Worm (Caenorhabditis elegans): ENCODE measurements around the gene C29F3.3.
"Not testable (repeated sequence)": the region's sequence is repeated elsewhere in the genome, so short reads cannot be mapped to it uniquely, and the experiment has no call there.

The C29F3.3 gene

DNA sequence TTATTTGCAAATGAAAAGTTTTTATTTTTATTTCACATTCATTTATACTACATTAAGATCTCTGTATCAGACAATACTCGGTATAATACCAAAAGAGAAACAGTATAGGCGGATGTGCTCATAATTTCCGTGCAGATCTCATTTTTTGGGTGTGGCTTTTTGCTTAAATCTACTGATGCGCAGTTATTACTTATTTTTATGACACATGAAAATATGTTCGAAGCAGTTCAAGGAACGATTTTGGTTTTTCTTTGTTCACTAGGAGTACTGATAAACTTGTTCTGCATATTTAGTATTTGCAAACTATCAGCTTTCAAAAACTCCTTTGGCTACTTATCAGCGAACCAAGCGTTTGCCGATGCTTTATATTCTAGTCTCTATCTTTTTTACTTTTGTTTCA lies 5.2 kb upstream of the C29F3.3 start, which contains the start of gene srx-58:
TSS of gene srx-58 (plus strand) at position 301 of the 400 bp plus-strand sequence.
- TF ChIP-seq him-1 (tag; optimal IDR thresholded peaks at IDR 0.05) = no peak

- TF ChIP-seq dao-5 (tag; optimal IDR thresholded peaks at IDR 0.05) (no peak), W03F9.2 (tag; optimal IDR thresholded peaks at IDR 0.05) (no peak), him-1 (tag; optimal IDR thresholded peaks at IDR 0.05) (no peak)
Measured at ce11 chrV:15350615-15351014, 3.4 kb upstream of the C29F3.3 start, which contains the start of gene clec-231. clec-231 (minus strand) TSS chrV:15350715.

- TF ChIP-seq him-1 (tag; optimal IDR thresholded peaks at IDR 0.05) (no peak), W03F9.2 (tag; optimal IDR thresholded peaks at IDR 0.05) (no peak), dao-5 (tag; optimal IDR thresholded peaks at IDR 0.05) (no peak)
Measured at ce11 chrV:15349044-15349443, 1.9 kb upstream of the C29F3.3 start, which contains the start of gene clec-230. clec-230 (minus strand) TSS chrV:15349144.

ce11 chrV:15344481-15344880 lies 2.7 kb downstream of the C29F3.3 start, which contains the start of gene wrt-8:
wrt-8 (minus strand) TSS chrV:15344581.
- no peak for TF ChIP-seq W03F9.2 (tag; optimal IDR thresholded peaks at IDR 0.05)
- no peak for TF ChIP-seq dao-5 (tag; optimal IDR thresholded peaks at IDR 0.05)
- TF ChIP-seq him-1 (tag; optimal IDR thresholded peaks at IDR 0.05) = no peak

DNA sequence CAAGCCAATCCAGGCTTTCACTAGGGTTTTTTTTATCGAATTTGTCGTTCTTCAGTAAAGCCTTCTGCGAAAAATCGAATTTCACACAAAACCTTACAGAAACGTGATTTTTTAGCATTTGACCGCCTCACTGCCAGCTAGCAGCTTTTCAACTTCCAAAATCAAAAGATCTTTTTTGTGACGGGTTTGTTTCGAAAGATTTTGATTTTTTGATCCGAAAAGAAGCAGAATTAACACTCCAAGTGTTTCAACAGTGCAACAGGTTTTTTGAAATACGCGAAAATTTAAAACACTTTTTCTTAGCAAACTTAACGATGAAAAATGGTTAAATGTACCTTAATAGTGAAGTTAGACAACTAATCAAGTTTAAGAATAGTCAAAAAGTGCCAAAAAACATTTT lies 5.8 kb downstream of the C29F3.3 start, which contains the start of gene clec-229:
TSS of gene clec-229 (minus strand) at position 101 of the 400 bp plus-strand sequence.
- TF ChIP-seq W03F9.2 (tag; optimal IDR thresholded peaks at IDR 0.05) = no peak
- TF ChIP-seq dao-5 (tag; optimal IDR thresholded peaks at IDR 0.05) = no peak
- TF ChIP-seq him-1 (tag; optimal IDR thresholded peaks at IDR 0.05) = no peak

ce11 chrV:15339363-15339762 lies 7.8 kb downstream of the C29F3.3 start, which contains the start of gene clec-228:
clec-228 (minus strand) TSS chrV:15339463.
- TF ChIP-seq W03F9.2 (tag; optimal IDR thresholded peaks at IDR 0.05) (no peak), him-1 (tag; optimal IDR thresholded peaks at IDR 0.05) (no peak)

- TF ChIP-seq dao-5 (tag; optimal IDR thresholded peaks at IDR 0.05) (no peak), him-1 (tag; optimal IDR thresholded peaks at IDR 0.05) (no peak), W03F9.2 (tag; optimal IDR thresholded peaks at IDR 0.05) (no peak)
Measured at ce11 chrV:15337405-15337804, 9.8 kb downstream of the C29F3.3 start, which contains the start of gene wrt-7. wrt-7 (minus strand) TSS chrV:15337505.

DNA sequence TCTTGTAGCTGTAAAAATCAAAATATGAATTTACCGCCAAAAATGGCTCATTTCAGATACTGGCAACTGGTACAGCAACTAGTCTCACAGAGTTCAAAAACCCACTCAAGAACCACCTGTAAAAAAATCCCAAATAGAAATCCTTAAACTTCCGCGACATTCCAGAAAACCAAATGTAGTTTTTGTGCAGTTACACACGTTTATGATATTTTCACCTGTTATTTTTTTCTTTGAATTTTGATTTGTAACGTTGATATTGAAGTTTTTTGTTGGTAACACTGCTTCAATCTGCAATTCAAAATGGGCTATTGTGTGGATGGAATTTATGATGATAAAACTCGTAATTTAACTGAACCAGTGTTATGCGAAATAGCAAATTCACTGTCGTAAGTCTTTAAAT lies 14.3 kb downstream of the C29F3.3 start, which contains the start of gene srw-113:
TSS of gene srw-113 (plus strand) at position 301 of the 400 bp plus-strand sequence.
- TF ChIP-seq him-1 (tag; optimal IDR thresholded peaks at IDR 0.05) (no peak), W03F9.2 (tag; optimal IDR thresholded peaks at IDR 0.05) (no peak), dao-5 (tag; optimal IDR thresholded peaks at IDR 0.05) (no peak)

ce11 chrV:15330314-15330713 lies 16.9 kb downstream of the C29F3.3 start, which contains the start of gene srh-295:
srh-295 (plus strand) TSS chrV:15330614.
- no peak for TF ChIP-seq him-1 (tag; optimal IDR thresholded peaks at IDR 0.05)
- no peak for TF ChIP-seq W03F9.2 (tag; optimal IDR thresholded peaks at IDR 0.05)
- TF ChIP-seq dao-5 (tag; optimal IDR thresholded peaks at IDR 0.05) = no peak

- TF ChIP-seq W03F9.2 (tag; optimal IDR thresholded peaks at IDR 0.05) = no peak
- no peak for TF ChIP-seq dao-5 (tag; optimal IDR thresholded peaks at IDR 0.05)
- no peak for TF ChIP-seq him-1 (tag; optimal IDR thresholded peaks at IDR 0.05)
Measured at ce11 chrV:15327745-15328447, 19.3 kb downstream of the C29F3.3 start, which contains the start of gene ZK1037.6. ZK1037.6 (minus strand) TSS chrV:15327795.

- TF ChIP-seq W03F9.2 (tag; optimal IDR thresholded peaks at IDR 0.05) (no peak), him-1 (tag; optimal IDR thresholded peaks at IDR 0.05) (no peak), dao-5 (tag; optimal IDR thresholded peaks at IDR 0.05) (no peak)
Measured at ce11 chrV:15323417-15323816, 23.8 kb downstream of the C29F3.3 start.

DNA sequence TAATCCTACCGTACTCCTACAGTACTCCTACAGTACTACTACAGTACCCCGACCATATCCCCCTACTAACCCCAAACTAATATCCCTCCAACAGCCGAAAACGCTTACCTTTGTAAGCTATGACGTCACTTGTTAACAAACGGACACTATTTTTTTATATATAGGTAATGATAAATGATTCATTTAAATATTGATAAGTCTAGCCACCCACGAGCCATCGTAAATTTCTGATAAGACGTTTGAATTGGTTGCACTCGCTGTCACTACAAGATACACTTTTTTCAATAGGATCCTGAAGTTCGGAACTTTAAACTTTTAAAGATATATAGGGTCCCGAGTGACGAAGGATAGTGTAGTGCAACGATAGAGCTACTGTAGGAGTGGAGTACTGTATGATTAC lies 24.5 kb downstream of the C29F3.3 start, which contains the start of gene nhr-247:
TSS of gene nhr-247 (plus strand) at position 330 of the 400 bp plus-strand sequence.
- TF ChIP-seq W03F9.2, him-1, dao-5 (tag; optimal IDR thresholded peaks at IDR 0.05): not testable (repeated sequence)

- TF ChIP-seq W03F9.2 (tag; optimal IDR thresholded peaks at IDR 0.05) (no peak), dao-5 (tag; optimal IDR thresholded peaks at IDR 0.05) (no peak), him-1 (tag; optimal IDR thresholded peaks at IDR 0.05) (no peak)
Measured at ce11 chrV:15318638-15319037, 28.6 kb downstream of the C29F3.3 start, which contains the start of gene nhr-291. nhr-291 (plus strand) TSS chrV:15318961.

DNA sequence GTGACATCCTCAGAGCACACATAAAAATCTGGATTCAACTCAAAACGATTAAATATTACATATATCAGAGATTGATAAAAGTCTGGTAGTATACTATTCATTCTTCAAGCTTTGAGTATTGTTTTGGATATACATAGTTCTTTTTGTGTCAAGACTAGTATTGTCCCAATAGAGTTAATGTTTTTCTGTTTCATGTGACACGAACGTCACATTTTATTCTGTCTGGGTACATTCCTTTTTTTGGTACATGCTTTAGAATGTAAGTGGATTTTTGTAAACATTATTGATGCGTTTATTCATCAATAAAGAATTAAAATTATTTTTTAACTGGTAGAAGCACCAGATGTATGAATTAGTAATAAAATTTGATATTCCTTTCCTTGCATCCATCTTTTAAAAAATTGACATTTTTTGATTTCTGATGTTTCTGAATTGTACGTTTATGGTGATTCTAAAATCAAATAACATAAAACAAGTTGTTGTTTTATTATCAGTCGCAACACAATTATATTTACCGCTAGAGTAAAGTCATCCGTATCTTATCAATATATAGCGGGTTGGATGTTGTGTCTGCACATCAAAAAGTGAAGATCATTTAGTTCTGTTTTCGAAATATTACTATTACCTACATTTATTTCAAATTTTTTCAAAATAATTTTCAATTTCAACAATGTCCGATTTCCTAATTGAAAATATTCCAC lies 31.2 kb downstream of the C29F3.3 start, which contains the start of the genes srt-22 and nhr-246:
TSS of gene srt-22 (minus strand) at position 101 of the 701 bp plus-strand sequence.
TSS of gene nhr-246 (plus strand) at position 651 of the 701 bp plus-strand sequence.
- no peak for TF ChIP-seq dao-5 (tag; optimal IDR thresholded peaks at IDR 0.05)
- no peak for TF ChIP-seq him-1 (tag; optimal IDR thresholded peaks at IDR 0.05)
- no peak for TF ChIP-seq W03F9.2 (tag; optimal IDR thresholded peaks at IDR 0.05)
